Fruit fly (Drosophila melanogaster): ENCODE measurements around the gene Asciz.
A peak's percentile ranks its signal among the peaks of the same experiment; 100 is the strongest.

Gene Asciz

DNA sequence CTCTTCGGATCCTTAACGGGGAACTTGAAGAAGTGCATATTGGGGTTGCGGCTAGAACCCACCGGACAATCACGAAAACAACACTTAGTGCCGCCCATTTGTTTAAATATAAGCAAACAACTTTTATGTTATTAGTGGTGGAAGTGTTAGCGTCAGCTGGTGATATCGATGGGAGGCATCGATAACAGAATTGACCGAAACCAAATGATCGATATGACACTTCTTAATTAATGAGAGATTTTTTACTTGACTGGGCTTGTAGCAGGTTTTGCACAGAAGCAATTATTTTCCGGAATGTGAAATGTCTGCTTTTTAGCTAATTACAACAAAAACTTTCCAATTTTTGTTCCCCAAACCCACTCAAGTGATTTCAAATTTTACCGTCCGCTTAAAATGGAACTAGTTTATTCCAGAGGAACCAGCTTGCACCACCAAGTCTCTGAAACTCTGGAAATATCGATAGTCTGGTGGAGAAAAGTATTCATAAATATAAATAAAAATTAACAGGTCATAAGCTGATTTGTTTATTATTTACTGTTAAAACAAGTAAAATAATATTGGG lies 26.4 kb upstream of the Asciz start, which contains the start of gene CG14965:
CG14965 (minus strand) TSS at position 159 of the 562 bp plus-strand sequence.
- no peak for TF ChIP-seq cic (GFP tag; optimal IDR thresholded peaks at IDR 0.05)
- no peak for TF ChIP-seq CG14711 (tag; optimal IDR thresholded peaks at IDR 0.05)
- TF ChIP-seq CG11617 (GFP tag; optimal IDR thresholded peaks at IDR 0.05), result no peak
- TF ChIP-seq CG5204 (GFP tag; optimal IDR thresholded peaks at IDR 0.05), result no peak
- no peak for TF ChIP-seq Crg-1 (GFP tag; optimal IDR thresholded peaks at IDR 0.05)
- no peak for TF ChIP-seq kay (GFP tag; ENCODE audit: borderline replicate concordance)
- TF ChIP-seq Hr96 (GFP tag; optimal IDR thresholded peaks at IDR 0.05), result no peak
- no peak for TF ChIP-seq toe (GFP tag; optimal IDR thresholded peaks at IDR 0.05)
- TF ChIP-seq bab1 (GFP tag; optimal IDR thresholded peaks at IDR 0.05), result no peak
- TF ChIP-seq CG1620 (GFP tag; optimal IDR thresholded peaks at IDR 0.05), result no peak

- TF ChIP-seq CG11617 (GFP tag; optimal IDR thresholded peaks at IDR 0.05), result no peak
- TF ChIP-seq CG7045 (GFP tag; optimal IDR thresholded peaks at IDR 0.05), result no peak
- no peak for TF ChIP-seq ovo (GFP tag; optimal IDR thresholded peaks at IDR 0.05)
- no peak for TF ChIP-seq CG5204 (GFP tag; optimal IDR thresholded peaks at IDR 0.05)
- TF ChIP-seq CG33017 (tag; optimal IDR thresholded peaks at IDR 0.05), result no peak
These were observed 23.6 kb upstream of the Asciz start, which contains the start of the genes CG42525 and CG14958 for dm6 chr3L:3189647-3190046. Gene CG42525 (minus strand): TSS chr3L:3189747. Gene CG14958 (plus strand): TSS chr3L:3189978.

DNA sequence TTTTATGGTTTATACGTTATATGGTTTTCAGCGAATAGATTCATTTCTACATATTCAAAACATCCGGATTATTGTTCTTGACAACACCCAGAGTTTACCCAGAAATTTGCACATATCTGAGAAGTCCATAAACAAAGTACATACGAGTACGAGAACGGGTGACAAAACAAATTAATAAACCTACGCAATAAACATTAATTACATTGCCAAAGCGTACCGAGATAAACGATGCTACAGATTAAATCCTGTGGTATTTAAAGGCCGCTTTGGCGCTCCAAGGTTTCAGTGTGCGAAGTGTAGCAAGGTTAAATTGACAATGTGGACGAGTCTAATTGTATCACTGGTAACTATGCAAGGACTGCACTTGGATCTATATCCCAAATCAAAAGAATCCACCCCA lies 21.2 kb upstream of the Asciz start, which contains the start of gene CG14957:
CG14957 (plus strand) TSS at position 301 of the 400 bp plus-strand sequence.
- TF ChIP-seq CG7045 (GFP tag; optimal IDR thresholded peaks at IDR 0.05) (peak; percentile 55), Mnt (GFP tag; optimal IDR thresholded peaks at IDR 0.05) (no peak), toe (GFP tag; optimal IDR thresholded peaks at IDR 0.05) (no peak), CG12768 (GFP tag; optimal IDR thresholded peaks at IDR 0.05) (peak; percentile 11), ovo (GFP tag; optimal IDR thresholded peaks at IDR 0.05) (no peak)

DNA sequence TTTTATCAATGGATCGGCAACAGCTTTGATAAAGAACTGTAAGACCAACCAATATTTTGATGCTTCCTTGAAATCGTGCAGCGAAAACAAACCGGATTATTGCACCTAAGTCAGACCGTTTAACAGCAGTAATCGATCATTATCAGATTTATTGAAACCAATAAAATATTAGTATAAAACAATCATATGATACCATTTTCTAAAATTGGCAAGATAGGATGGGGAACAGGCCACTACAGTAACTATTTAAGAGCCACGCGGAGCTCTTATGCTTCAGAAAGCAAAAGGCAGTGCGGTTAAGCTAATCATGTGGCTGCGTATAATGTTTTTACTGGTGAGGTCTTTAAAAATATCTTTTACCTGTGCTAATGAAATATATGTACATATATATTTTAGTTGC lies 20.3 kb upstream of the Asciz start, which contains the start of gene CG32284:
CG32284 (plus strand) TSS at position 301 of the 400 bp plus-strand sequence.
- TF ChIP-seq tj (GFP tag; optimal IDR thresholded peaks at IDR 0.05) (no peak), cic (GFP tag; optimal IDR thresholded peaks at IDR 0.05) (no peak), bab1 (GFP tag; optimal IDR thresholded peaks at IDR 0.05) (no peak), toe (GFP tag; optimal IDR thresholded peaks at IDR 0.05) (no peak), ovo (GFP tag; optimal IDR thresholded peaks at IDR 0.05) (no peak), CG7045 (GFP tag; optimal IDR thresholded peaks at IDR 0.05) (no peak), kay (GFP tag; ENCODE audit: borderline replicate concordance) (no peak), CG7101 (tag; optimal IDR thresholded peaks at IDR 0.05) (no peak), CG33017 (tag; optimal IDR thresholded peaks at IDR 0.05) (no peak), CG14711 (tag; optimal IDR thresholded peaks at IDR 0.05) (no peak), Clk (GFP tag; optimal IDR thresholded peaks at IDR 0.05) (no peak), Hr96 (GFP tag; optimal IDR thresholded peaks at IDR 0.05) (no peak), Mnt (GFP tag; optimal IDR thresholded peaks at IDR 0.05) (no peak), CG5204 (GFP tag; optimal IDR thresholded peaks at IDR 0.05) (no peak), Crg-1 (GFP tag; optimal IDR thresholded peaks at IDR 0.05) (no peak), CG12768 (GFP tag; optimal IDR thresholded peaks at IDR 0.05) (no peak), CG11617 (GFP tag; optimal IDR thresholded peaks at IDR 0.05) (no peak), cnc (optimal IDR thresholded peaks at IDR 0.05) (no peak), CG1620 (GFP tag; optimal IDR thresholded peaks at IDR 0.05) (no peak), pad (GFP tag; optimal IDR thresholded peaks at IDR 0.05) (no peak)

dm6 chr3L:3184104-3184503 lies 18.1 kb upstream of the Asciz start, which contains the start of gene CG42494:
Gene CG42494 (plus strand): TSS chr3L:3184404.
- TF ChIP-seq Crg-1 (GFP tag; optimal IDR thresholded peaks at IDR 0.05) (no peak), Mnt (GFP tag; optimal IDR thresholded peaks at IDR 0.05) (no peak), ovo (GFP tag; optimal IDR thresholded peaks at IDR 0.05) (no peak), cnc (optimal IDR thresholded peaks at IDR 0.05) (no peak), CG14711 (tag; optimal IDR thresholded peaks at IDR 0.05) (no peak), tj (GFP tag; optimal IDR thresholded peaks at IDR 0.05) (no peak), CG5204 (GFP tag; optimal IDR thresholded peaks at IDR 0.05) (no peak), bab1 (GFP tag; optimal IDR thresholded peaks at IDR 0.05) (no peak), pad (GFP tag; optimal IDR thresholded peaks at IDR 0.05) (no peak), Clk (GFP tag; optimal IDR thresholded peaks at IDR 0.05) (no peak), CG12768 (GFP tag; optimal IDR thresholded peaks at IDR 0.05) (no peak), CG33017 (tag; optimal IDR thresholded peaks at IDR 0.05) (no peak), CG1620 (GFP tag; optimal IDR thresholded peaks at IDR 0.05) (no peak), CG7101 (tag; optimal IDR thresholded peaks at IDR 0.05) (no peak), CG11617 (GFP tag; optimal IDR thresholded peaks at IDR 0.05) (no peak), CG7045 (GFP tag; optimal IDR thresholded peaks at IDR 0.05) (no peak), Hr96 (GFP tag; optimal IDR thresholded peaks at IDR 0.05) (no peak), toe (GFP tag; optimal IDR thresholded peaks at IDR 0.05) (no peak), kay (GFP tag; ENCODE audit: borderline replicate concordance) (no peak), cic (GFP tag; optimal IDR thresholded peaks at IDR 0.05) (no peak)

DNA sequence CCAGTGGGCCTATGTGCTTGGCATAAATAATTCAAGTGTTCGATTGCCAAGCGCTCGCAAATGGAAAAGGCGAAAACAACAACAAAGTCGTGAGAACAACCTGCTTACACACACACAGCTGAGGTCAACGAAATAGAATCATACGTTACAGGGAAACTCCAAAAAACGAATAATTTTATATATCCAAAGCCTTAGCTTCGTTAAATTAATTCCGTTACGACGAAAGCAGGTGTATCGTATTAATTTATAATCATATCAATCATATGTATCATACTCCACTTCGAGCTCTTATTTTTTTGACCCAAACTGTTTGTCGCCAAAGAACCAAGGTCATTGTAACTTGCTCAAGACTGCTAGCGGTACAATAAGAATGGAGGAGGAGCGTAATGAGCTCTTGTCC lies 13.4 kb upstream of the Asciz start:
- TF ChIP-seq tj (GFP tag; optimal IDR thresholded peaks at IDR 0.05) (peak; percentile 69), CG14711 (tag; optimal IDR thresholded peaks at IDR 0.05) (peak; percentile 70), kay (GFP tag; ENCODE audit: borderline replicate concordance) (no peak), CG1620 (GFP tag; optimal IDR thresholded peaks at IDR 0.05) (peak; percentile 47), cnc (optimal IDR thresholded peaks at IDR 0.05) (no peak), cic (GFP tag; optimal IDR thresholded peaks at IDR 0.05) (no peak), CG33017 (tag; optimal IDR thresholded peaks at IDR 0.05) (peak; percentile 73), CG11617 (GFP tag; optimal IDR thresholded peaks at IDR 0.05) (peak; percentile 27), Hr96 (GFP tag; optimal IDR thresholded peaks at IDR 0.05) (peak; percentile 36), CG7101 (tag; optimal IDR thresholded peaks at IDR 0.05) (peak; percentile 68), CG12768 (GFP tag; optimal IDR thresholded peaks at IDR 0.05) (peak; percentile 18), CG7045 (GFP tag; optimal IDR thresholded peaks at IDR 0.05) (peak; percentile 78), bab1 (GFP tag; optimal IDR thresholded peaks at IDR 0.05) (peak; percentile 93), Crg-1 (GFP tag; optimal IDR thresholded peaks at IDR 0.05) (peak; percentile 11), toe (GFP tag; optimal IDR thresholded peaks at IDR 0.05) (peak; percentile 3), CG5204 (GFP tag; optimal IDR thresholded peaks at IDR 0.05) (no peak), Mnt (GFP tag; optimal IDR thresholded peaks at IDR 0.05) (no peak), pad (GFP tag; optimal IDR thresholded peaks at IDR 0.05) (peak; percentile 36), ovo (GFP tag; optimal IDR thresholded peaks at IDR 0.05) (no peak), Clk (GFP tag; optimal IDR thresholded peaks at IDR 0.05) (no peak)
